Fruit fly (Drosophila melanogaster): ENCODE data around the gene TM9SF2.

DNA sequence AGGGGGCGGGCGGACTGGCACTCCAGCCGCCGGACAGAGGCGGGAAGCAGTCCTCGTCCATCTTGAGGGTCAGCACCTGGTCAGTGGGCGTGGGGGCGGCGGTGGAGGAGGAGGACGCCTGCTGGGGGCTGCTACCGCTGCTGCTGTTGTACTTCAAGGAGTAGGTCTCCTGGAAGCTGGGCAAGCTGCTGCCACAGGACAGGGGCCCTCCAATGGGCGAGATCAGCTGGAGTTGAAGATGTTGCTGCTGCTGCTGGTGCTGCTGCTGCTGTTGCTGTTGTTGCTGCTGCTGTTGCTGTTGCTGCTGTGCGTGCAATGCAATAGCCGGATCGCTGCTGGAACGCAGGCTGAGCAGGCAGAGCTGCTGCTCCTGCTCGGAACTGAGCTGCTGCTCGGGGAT, 45.4 kb downstream of the TM9SF2 start:
- TF ChIP-seq CG12219 (GFP tag; optimal IDR thresholded peaks at IDR 0.05) (no peak), Ada2b (GFP tag; IDR thresholded peaks at IDR 0.05) (no peak), Bdp1 (GFP tag; optimal IDR thresholded peaks at IDR 0.05) (no peak), grau (tag; optimal IDR thresholded peaks at IDR 0.05) (no peak), CG17802 (tag; optimal IDR thresholded peaks at IDR 0.05) (no peak), CG4820 (GFP tag; optimal IDR thresholded peaks at IDR 0.05) (no peak), CG14050 (GFP tag; IDR thresholded peaks at IDR 0.05) (no peak), Ets97D (GFP tag; optimal IDR thresholded peaks at IDR 0.05) (no peak), Doc2 (GFP tag; IDR thresholded peaks at IDR 0.05) (no peak), gce (GFP tag; IDR thresholded peaks at IDR 0.05) (no peak), en (GFP tag; optimal IDR thresholded peaks at IDR 0.05) (no peak), al (GFP tag; IDR thresholded peaks at IDR 0.05) (no peak), zfh2 (GFP tag; optimal IDR thresholded peaks at IDR 0.05) (no peak), bbx (GFP tag; IDR thresholded peaks at IDR 0.05; ENCODE audit: partially characterized antibody) (no peak)
